Worm (Caenorhabditis elegans): ENCODE results near the gene gem-1.

Gene gem-1

DNA sequence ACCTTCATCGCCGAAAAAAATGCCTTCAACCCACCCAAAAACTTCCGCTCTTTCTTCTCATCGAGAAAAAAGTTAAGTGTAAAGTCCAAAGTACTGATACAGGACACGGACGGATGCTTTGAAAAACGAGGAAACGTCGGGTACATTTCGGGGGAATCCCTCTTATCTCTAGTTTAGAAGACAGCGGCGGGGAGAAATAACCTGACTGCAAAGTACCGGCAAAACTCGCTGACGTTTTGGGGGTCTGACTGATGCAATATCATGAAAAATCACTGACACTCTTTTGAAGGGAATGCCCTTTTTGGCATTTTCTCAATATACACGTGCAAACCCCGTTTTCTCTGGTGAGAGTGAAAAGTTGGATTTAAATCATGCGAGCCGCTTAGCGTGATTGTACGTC, 20.3 kb downstream of the gem-1 start:
- TF ChIP-seq sptf-1 (tag; optimal IDR thresholded peaks at IDR 0.05) (no peak), bed-3 (GFP tag; optimal IDR thresholded peaks at IDR 0.05) (no peak), blmp-1 (tag; optimal IDR thresholded peaks at IDR 0.05) (no peak), unc-39 (tag; optimal IDR thresholded peaks at IDR 0.05) (no peak), ztf-11 (tag; optimal IDR thresholded peaks at IDR 0.05) (no peak), ceh-43 (GFP tag; optimal IDR thresholded peaks at IDR 0.05) (no peak), unc-62 (GFP tag; optimal IDR thresholded peaks at IDR 0.05) (no peak), cnd-1 (tag; optimal IDR thresholded peaks at IDR 0.05) (no peak), flh-1 (GFP tag; optimal IDR thresholded peaks at IDR 0.05) (no peak), mab-5 (tag; optimal IDR thresholded peaks at IDR 0.05) (no peak), tbx-8 (GFP tag; optimal IDR thresholded peaks at IDR 0.05) (no peak), nhr-237 (tag; optimal IDR thresholded peaks at IDR 0.05) (no peak), snpc-4 (tag; optimal IDR thresholded peaks at IDR 0.05) (no peak)

DNA sequence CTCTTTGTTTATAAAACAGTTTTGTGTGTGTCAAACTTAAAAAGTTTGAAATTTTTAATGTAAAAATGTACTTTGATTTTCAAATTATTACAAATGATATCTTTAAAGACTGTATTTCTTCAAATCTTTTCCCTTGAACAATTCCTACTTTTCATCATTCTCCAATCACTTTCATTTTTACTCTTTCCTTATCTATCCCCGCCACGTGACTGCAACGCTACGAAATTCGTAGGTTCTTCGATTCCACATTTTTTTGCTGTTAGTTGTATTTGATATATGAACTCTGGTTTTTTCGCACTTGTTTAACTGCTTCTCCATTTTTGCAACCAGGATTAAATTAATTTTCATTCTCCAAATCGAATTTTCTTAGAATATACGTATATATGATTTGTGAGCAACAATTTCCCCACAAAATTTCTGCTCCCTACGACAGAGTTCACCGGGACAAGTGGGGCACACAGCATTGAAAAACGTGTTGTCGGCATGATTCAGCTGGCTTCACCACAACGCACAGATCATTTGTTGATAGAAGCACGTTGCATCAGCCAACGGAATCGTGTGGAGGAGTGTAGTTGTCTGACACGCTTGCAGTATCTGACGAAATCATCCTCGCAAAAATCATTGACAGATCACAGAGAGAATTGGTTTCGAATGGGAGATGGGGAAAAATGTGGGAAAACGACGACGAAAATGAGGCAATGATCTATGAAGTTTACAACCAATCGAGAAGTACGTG, 22.0 kb downstream of the gem-1 start:
- TF ChIP-seq mab-5 (tag; optimal IDR thresholded peaks at IDR 0.05): no peak
- no peak for TF ChIP-seq sem-2 (GFP tag; optimal IDR thresholded peaks at IDR 0.05)
- TF ChIP-seq ces-1 (GFP tag; optimal IDR thresholded peaks at IDR 0.05): no peak
- no peak for TF ChIP-seq cnd-1 (tag; optimal IDR thresholded peaks at IDR 0.05)
- TF ChIP-seq elt-3 (tag; optimal IDR thresholded peaks at IDR 0.05): no peak
- TF ChIP-seq ceh-39 (tag; optimal IDR thresholded peaks at IDR 0.05): no peak
- TF ChIP-seq drap-1 (GFP tag; optimal IDR thresholded peaks at IDR 0.05): no peak
- TF ChIP-seq nhr-2 (tag; optimal IDR thresholded peaks at IDR 0.05): no peak
- no peak for TF ChIP-seq unc-120 (tag; optimal IDR thresholded peaks at IDR 0.05; ENCODE audit: poor library complexity, severe bottlenecking)
- no peak for TF ChIP-seq ceh-83 (GFP tag; optimal IDR thresholded peaks at IDR 0.05)
- TF ChIP-seq ztf-11 (tag; optimal IDR thresholded peaks at IDR 0.05): no peak
- TF ChIP-seq bed-3 (GFP tag; optimal IDR thresholded peaks at IDR 0.05): no peak
- no peak for TF ChIP-seq ceh-43 (GFP tag; optimal IDR thresholded peaks at IDR 0.05)
- no peak for TF ChIP-seq flh-1 (GFP tag; optimal IDR thresholded peaks at IDR 0.05)
- no peak for TF ChIP-seq tbx-8 (GFP tag; optimal IDR thresholded peaks at IDR 0.05)

DNA sequence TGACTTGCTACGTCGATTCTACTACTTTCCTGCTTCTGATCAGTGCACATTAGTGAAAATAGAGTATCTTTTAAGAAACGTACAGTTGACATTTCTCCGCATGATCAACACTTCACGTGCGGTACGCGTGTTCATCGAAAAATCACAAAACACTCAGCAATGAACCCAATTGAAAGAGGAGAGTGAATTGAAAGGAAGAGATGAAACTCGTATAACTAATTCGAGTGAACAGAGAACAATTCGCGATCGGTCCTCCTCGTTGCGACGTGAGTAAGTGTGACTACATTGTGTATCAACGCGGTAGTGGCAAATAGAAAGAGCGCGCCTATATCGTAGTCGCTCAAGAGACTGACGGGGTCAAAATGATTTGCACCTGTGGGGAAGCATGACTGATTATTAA, 23.3 kb downstream of the gem-1 start:
- TF ChIP-seq drap-1 (GFP tag; optimal IDR thresholded peaks at IDR 0.05): no peak
- TF ChIP-seq pha-4 (tag; optimal IDR thresholded peaks at IDR 0.05): peak; percentile 18

DNA sequence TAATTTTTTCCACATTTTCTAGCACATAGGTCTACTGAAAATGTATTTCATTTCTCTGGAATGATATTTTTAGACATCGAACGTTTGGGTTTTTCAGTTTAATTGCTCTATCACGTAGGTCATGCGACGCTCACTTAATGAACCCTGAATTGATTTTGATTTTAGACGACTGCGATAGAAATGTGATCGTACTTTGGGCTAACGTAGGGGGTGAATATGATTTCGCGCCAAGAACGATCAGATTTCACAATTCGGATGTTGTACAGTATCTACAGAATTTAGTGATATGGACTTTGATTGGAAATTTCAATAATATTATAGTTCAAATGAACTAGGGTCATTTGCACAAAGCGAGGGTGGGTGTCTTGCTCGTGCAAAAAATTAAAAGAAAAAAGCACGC, 24.6 kb downstream of the gem-1 start:
- no peak for TF ChIP-seq nhr-28 (tag; optimal IDR thresholded peaks at IDR 0.05)
- no peak for TF ChIP-seq ceh-83 (GFP tag; optimal IDR thresholded peaks at IDR 0.05)
- no peak for TF ChIP-seq tbx-8 (GFP tag; optimal IDR thresholded peaks at IDR 0.05)
- TF ChIP-seq ceh-39 (tag; optimal IDR thresholded peaks at IDR 0.05): no peak
- no peak for TF ChIP-seq sptf-1 (tag; optimal IDR thresholded peaks at IDR 0.05)
- no peak for TF ChIP-seq sem-2 (GFP tag; optimal IDR thresholded peaks at IDR 0.05)
- no peak for TF ChIP-seq flh-1 (GFP tag; optimal IDR thresholded peaks at IDR 0.05)
- TF ChIP-seq M03D4.4 (tag; optimal IDR thresholded peaks at IDR 0.05): no peak
- TF ChIP-seq lsy-2 (tag; optimal IDR thresholded peaks at IDR 0.05): no peak
- TF ChIP-seq nhr-2 (tag; optimal IDR thresholded peaks at IDR 0.05): no peak
- no peak for TF ChIP-seq drap-1 (GFP tag; optimal IDR thresholded peaks at IDR 0.05)
- TF ChIP-seq nhr-76 (tag; optimal IDR thresholded peaks at IDR 0.05): no peak
- TF ChIP-seq elt-3 (tag; optimal IDR thresholded peaks at IDR 0.05): no peak

DNA sequence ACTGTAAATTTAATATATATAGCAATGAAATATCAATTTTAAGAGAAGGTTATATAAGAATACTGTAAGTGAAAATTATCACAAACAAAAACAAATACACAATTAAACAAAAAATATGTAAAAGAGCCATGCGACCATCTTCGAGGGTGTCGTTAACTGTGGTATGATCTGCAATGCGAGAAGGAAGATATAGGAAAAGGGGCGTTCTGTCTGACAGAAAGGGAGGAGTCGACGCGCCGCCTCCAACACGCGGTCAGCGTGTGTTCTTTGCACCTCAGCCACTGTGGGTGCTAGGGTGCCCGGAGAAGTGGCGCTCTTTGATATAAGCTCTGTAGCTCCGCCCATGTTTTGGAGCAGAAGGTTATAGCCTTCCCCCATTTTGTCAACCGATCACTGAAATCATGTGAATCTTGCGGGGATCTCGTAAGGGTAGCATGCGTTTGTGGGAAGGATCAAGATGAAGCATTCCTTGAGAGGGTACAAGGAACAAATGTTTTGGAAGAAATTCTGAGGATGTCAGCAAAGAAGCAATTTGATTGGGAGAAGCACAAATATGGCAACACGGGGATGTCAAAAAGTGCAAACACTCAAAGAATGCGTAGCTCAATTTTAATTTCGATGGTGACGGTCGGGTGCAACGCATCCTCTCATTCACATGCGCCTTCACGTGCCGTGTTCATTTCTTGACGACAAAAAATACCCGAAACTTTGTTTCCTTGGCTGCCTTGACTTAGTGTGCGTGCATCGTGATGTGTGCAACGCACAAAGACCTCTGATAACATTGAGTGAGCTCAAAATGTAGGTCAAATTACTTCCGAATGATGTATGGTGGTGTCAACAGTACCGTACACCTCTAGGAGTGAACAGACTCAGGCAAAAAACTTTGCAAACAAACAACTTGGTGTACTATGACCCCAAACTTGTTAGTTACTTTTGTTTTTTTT, 25.7 kb downstream of the gem-1 start, which contains the start of gene mxl-3:
mxl-3 (minus strand) TSS at position 1 of the 944 bp plus-strand sequence.
- no peak for TF ChIP-seq sptf-1 (tag; optimal IDR thresholded peaks at IDR 0.05)
- TF ChIP-seq nhr-28 (tag; optimal IDR thresholded peaks at IDR 0.05): no peak
- no peak for TF ChIP-seq snpc-4 (tag; optimal IDR thresholded peaks at IDR 0.05)
- TF ChIP-seq ceh-39 (tag; optimal IDR thresholded peaks at IDR 0.05): no peak
- no peak for TF ChIP-seq drap-1 (GFP tag; optimal IDR thresholded peaks at IDR 0.05)

Measured in whole organism, mixed stage, embryonic.